Worm (Caenorhabditis elegans) whole organism, L3 larva: ENCODE data around the gene F10C2.3.

Source experiments
- R02D3.7 ChIP-seq: fragments of 150-350 bp; optimal IDR thresholded peaks from 2 replicates; lab custom pipeline; 2014; ENCODE audit warnings: missing biosample characterization, missing genetic modification characterization
- aly-2 ChIP-seq: fragments of 150-350 bp; optimal IDR thresholded peaks from 2 replicates; lab custom pipeline; 2014; ENCODE audit warnings: missing biosample characterization, missing genetic modification characterization
- ama-1 ChIP-seq: fragments of 150-350 bp; optimal IDR thresholded peaks from 2 replicates; lab custom pipeline; 2018
- ceh-16 ChIP-seq: sonication (generic microtip); optimal IDR thresholded peaks from 2 replicates; lab custom pipeline; 2017; ENCODE audit warnings: missing biosample characterization, missing genetic modification characterization
- ceh-9 ChIP-seq: sonication (generic microtip); optimal IDR thresholded peaks from 2 replicates; lab custom pipeline; 2018; ENCODE audit warnings: missing biosample characterization, missing genetic modification characterization
- daf-12 ChIP-seq: fragments of 150-350 bp; optimal IDR thresholded peaks from 2 replicates; lab custom pipeline; 2014; ENCODE audit warnings: missing biosample characterization, missing genetic modification reagents, missing genetic modification characterization
- egl-27 ChIP-seq: sonication (generic microtip); optimal IDR thresholded peaks from 4 replicates; lab custom pipeline; 2017; ENCODE audit warnings: missing biosample characterization, missing genetic modification reagents, missing genetic modification characterization
- egl-5 ChIP-seq: fragments of 150-350 bp; optimal IDR thresholded peaks from 2 replicates; lab custom pipeline; 2017; ENCODE audit warnings: missing biosample characterization, missing genetic modification reagents, missing genetic modification characterization, inconsistent platforms
- elt-1 ChIP-seq: fragments of 150-350 bp; optimal IDR thresholded peaks from 2 replicates; lab custom pipeline; 2014; ENCODE audit warnings: missing biosample characterization, missing genetic modification characterization
- elt-2 ChIP-seq: sonication (generic microtip); optimal IDR thresholded peaks from 2 replicates; lab custom pipeline; 2016; ENCODE audit warnings: missing genetic modification reagents, mild to moderate bottlenecking, missing genetic modification characterization, missing compliant biosample characterization
- elt-3 ChIP-seq, 3 experiments: fragments of 150-350 bp in 1 of 3; sonication (generic microtip) in 2 of 3; optimal IDR thresholded peaks; 2 replicates in 2 of 3; 4 replicates in 1 of 3; lab custom pipeline; 2014 to 2017; ENCODE audit warnings: missing biosample characterization in 3 of 3, missing genetic modification characterization in 3 of 3
- eor-1 ChIP-seq, 2 experiments: fragments of 150-350 bp; optimal IDR thresholded peaks; 2 replicates each; lab custom pipeline; 2014 to 2018; ENCODE audit warnings: missing biosample characterization in 2 of 2, missing genetic modification characterization in 2 of 2
- fkh-2 ChIP-seq: fragments of 150-350 bp; optimal IDR thresholded peaks from 2 replicates; lab custom pipeline; 2014; ENCODE audit warnings: missing biosample characterization, missing genetic modification reagents, missing genetic modification characterization
- fos-1 ChIP-seq: fragments of 150-350 bp; optimal IDR thresholded peaks from 2 replicates; lab custom pipeline; 2014; ENCODE audit warnings: missing biosample characterization, missing genetic modification characterization
- hmg-11 ChIP-seq: sonication (generic microtip); optimal IDR thresholded peaks from 2 replicates; lab custom pipeline; 2016; ENCODE audit warnings: missing genetic modification characterization, missing compliant biosample characterization
- lin-15B ChIP-seq: fragments of 150-350 bp; optimal IDR thresholded peaks from 2 replicates; lab custom pipeline; 2014; ENCODE audit warnings: missing biosample characterization, missing genetic modification characterization
- lin-39 ChIP-seq: fragments of 150-350 bp; optimal IDR thresholded peaks from 2 replicates; lab custom pipeline; 2018; ENCODE audit warnings: missing biosample characterization, missing genetic modification reagents, missing genetic modification characterization
- lsy-12 ChIP-seq: sonication (generic microtip); optimal IDR thresholded peaks from 2 replicates; lab custom pipeline; 2016; ENCODE audit warnings: mild to moderate bottlenecking, missing genetic modification characterization, missing compliant biosample characterization
- mdl-1 ChIP-seq: fragments of 150-350 bp; optimal IDR thresholded peaks from 2 replicates; lab custom pipeline; 2014; ENCODE audit warnings: missing biosample characterization, missing genetic modification characterization
- mml-1 ChIP-seq: fragments of 150-350 bp; sonication (generic microtip); optimal IDR thresholded peaks from 3 replicates; lab custom pipeline; 2014; ENCODE audit warnings: missing biosample characterization, missing genetic modification characterization
- nfya-1 ChIP-seq: sonication (generic microtip); optimal IDR thresholded peaks from 2 replicates; lab custom pipeline; 2017; ENCODE audit warnings: missing genetic modification characterization, mild to moderate bottlenecking, missing compliant biosample characterization, antibody characterized with exemption, moderate library complexity; ENCODE audit not compliant: insufficient read depth
- nhr-11 ChIP-seq: fragments of 150-350 bp; optimal IDR thresholded peaks from 2 replicates; lab custom pipeline; 2014; ENCODE audit warnings: missing biosample characterization, missing genetic modification characterization
- nhr-12 ChIP-seq: fragments of 150-350 bp; optimal IDR thresholded peaks from 2 replicates; lab custom pipeline; 2014; ENCODE audit warnings: missing biosample characterization, missing genetic modification characterization
- nhr-23 ChIP-seq: fragments of 150-350 bp; optimal IDR thresholded peaks from 2 replicates; lab custom pipeline; 2014; ENCODE audit warnings: missing biosample characterization, missing genetic modification reagents, missing genetic modification characterization
- nhr-237 ChIP-seq: fragments of 150-350 bp; optimal IDR thresholded peaks from 2 replicates; lab custom pipeline; 2014; ENCODE audit warnings: missing biosample characterization, missing genetic modification characterization
- nhr-25 ChIP-seq: sonication (generic microtip); optimal IDR thresholded peaks from 2 replicates; lab custom pipeline; 2017; ENCODE audit warnings: missing biosample characterization, missing genetic modification characterization
- nhr-43 ChIP-seq: sonication (generic microtip); optimal IDR thresholded peaks from 2 replicates; lab custom pipeline; 2016; ENCODE audit warnings: mild to moderate bottlenecking, missing genetic modification characterization, missing compliant biosample characterization; ENCODE audit not compliant: poor library complexity, severe bottlenecking
- nhr-76 ChIP-seq: fragments of 150-350 bp; sonication (generic microtip); optimal IDR thresholded peaks from 5 replicates; lab custom pipeline; 2014; ENCODE audit warnings: missing biosample characterization, missing genetic modification characterization
- nhr-77 ChIP-seq: fragments of 150-350 bp; optimal IDR thresholded peaks from 2 replicates; lab custom pipeline; 2014; ENCODE audit warnings: missing biosample characterization, missing genetic modification characterization
- pha-4 ChIP-seq: fragments of 150-350 bp; optimal IDR thresholded peaks from 2 replicates; lab custom pipeline; 2014; ENCODE audit warnings: missing biosample characterization, missing genetic modification reagents, missing genetic modification characterization
- pqm-1 ChIP-seq: fragments of 150-350 bp; optimal IDR thresholded peaks from 2 replicates; lab custom pipeline; 2017; ENCODE audit warnings: missing biosample characterization, missing genetic modification characterization, inconsistent platforms
- snpc-4 ChIP-seq: fragments of 150-350 bp; optimal IDR thresholded peaks from 2 replicates; lab custom pipeline; 2014; ENCODE audit warnings: missing biosample characterization, missing genetic modification characterization
- unc-39 ChIP-seq: sonication (generic microtip); optimal IDR thresholded peaks from 4 replicates; lab custom pipeline; 2017; ENCODE audit warnings: missing biosample characterization, missing genetic modification characterization
- unc-62 ChIP-seq: fragments of 150-350 bp; sonication (generic microtip); optimal IDR thresholded peaks from 4 replicates; lab custom pipeline; 2014; ENCODE audit warnings: missing biosample characterization, missing genetic modification reagents, missing genetic modification characterization
- zag-1 ChIP-seq: fragments of 150-350 bp; optimal IDR thresholded peaks from 2 replicates; lab custom pipeline; 2014; ENCODE audit warnings: missing biosample characterization, missing genetic modification characterization
- ztf-11 ChIP-seq: fragments of 150-350 bp; optimal IDR thresholded peaks from 2 replicates; lab custom pipeline; 2014; ENCODE audit warnings: missing biosample characterization, missing genetic modification characterization
- ztf-4 ChIP-seq: fragments of 150-350 bp; optimal IDR thresholded peaks from 2 replicates; lab custom pipeline; 2014; ENCODE audit warnings: missing biosample characterization, missing genetic modification characterization

Gene F10C2.3

DNA sequence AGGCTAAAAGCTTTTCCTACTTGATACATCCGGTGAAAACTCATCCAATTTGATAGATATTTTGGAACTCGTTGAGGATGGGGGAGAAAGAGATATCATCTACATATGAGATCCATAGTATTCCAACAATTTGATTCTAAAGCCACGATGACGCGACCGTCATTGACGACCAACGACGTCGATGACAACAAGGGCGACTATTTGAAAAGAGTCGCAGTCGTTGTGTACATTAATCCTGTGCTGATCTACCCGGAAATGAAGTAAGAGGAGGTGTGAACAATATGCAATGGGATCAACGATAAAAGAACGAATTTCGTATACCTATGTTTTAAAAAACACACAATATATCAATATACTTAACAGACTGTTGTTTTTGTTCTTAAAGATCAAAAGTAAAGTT is 8.0 kb downstream of the F10C2.3 start:
- TF ChIP-seq lin-39 (no peak), nhr-77 (no peak), nhr-43 (no peak), fos-1 (tag; lab: Kevin White, UChicago) (no peak), elt-1 (tag; lab: Kevin White, UChicago) (no peak), ceh-16 (tag; lab: Kevin White, UChicago) (no peak), nhr-25 (tag; lab: Kevin White, UChicago) (no peak), daf-12 (tag; lab: Kevin White, UChicago) (no peak), nhr-237 (tag; lab: Kevin White, UChicago) (no peak)
- TF ChIP-seq, all 47 proteins: peak for 0

DNA sequence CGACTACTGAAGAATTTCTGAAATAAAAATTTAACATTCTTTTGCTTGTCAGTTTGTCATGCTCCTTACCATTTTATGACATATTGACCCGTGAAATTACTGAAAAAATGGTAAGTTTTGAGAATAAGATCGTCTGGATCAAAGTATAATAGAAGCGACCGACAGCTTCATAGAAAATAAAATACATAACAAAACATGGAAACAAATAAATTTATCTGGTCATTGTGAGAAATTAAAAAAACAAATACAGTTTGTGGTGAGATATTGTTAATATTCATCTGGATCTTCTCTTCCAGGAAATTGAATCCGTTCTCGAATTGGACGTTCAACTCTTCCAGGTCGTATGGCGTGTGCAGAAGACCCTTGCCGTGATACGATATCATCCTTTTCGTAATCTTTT is 11.9 kb downstream of the F10C2.3 start, which contains the start of gene pkc-1:
Gene pkc-1 (minus strand): TSS at position 101 of the 400 bp plus-strand sequence.
- TF ChIP-seq zag-1 (tag; lab: Kevin White, UChicago) (no peak), fkh-2 (tag; lab: Kevin White, UChicago) (no peak), nhr-23 (no peak), nhr-43 (no peak), daf-12 (tag; lab: Kevin White, UChicago) (no peak), nhr-77 (no peak), pha-4 (tag; lab: Kevin White, UChicago) (no peak), nfya-1 (tag; lab: Kevin White, UChicago) (no peak), nhr-11 (no peak), egl-5 (tag; lab: Kevin White, UChicago) (no peak)

DNA sequence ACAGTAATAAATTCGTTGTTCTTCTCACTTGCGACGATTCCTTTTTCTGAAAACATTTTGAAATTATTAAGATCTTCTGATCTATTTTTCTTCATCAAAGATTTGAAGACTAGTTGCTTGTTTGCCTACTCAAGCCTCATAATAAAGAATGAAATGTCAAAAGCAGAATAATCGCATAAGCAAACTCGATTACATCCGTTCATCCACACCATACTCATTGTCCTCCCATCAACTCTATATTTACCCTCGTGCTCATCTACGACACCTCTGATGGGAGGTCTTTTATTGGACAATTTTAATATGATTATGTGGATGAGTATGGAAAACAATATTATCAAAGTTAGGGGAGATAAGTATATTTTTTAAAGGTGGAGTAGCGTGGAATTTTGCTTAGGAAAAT is 13.7 kb downstream of the F10C2.3 start:
- no peak for TF ChIP-seq mml-1 (tag; lab: Kevin White, UChicago)
- TF ChIP-seq unc-62 (GFP tag; lab: Kevin White, UChicago) = no peak
- no peak for TF ChIP-seq ztf-4 (tag; lab: Kevin White, UChicago)
- no peak for TF ChIP-seq nhr-43
- TF ChIP-seq eor-1 (tag; optimal IDR thresholded peaks at IDR 0.05; lab: Kevin White, UChicago) = no peak
- no peak for TF ChIP-seq ztf-11 (tag; lab: Kevin White, UChicago)
- TF ChIP-seq fkh-2 (tag; lab: Kevin White, UChicago) = no peak
- no peak for TF ChIP-seq egl-5 (tag; lab: Kevin White, UChicago)
- no peak for TF ChIP-seq pqm-1 (tag; lab: Kevin White, UChicago)
- TF ChIP-seq nhr-76 (tag; lab: Kevin White, UChicago) = no peak
- no peak for TF ChIP-seq hmg-11 (tag; lab: Kevin White, UChicago)

DNA sequence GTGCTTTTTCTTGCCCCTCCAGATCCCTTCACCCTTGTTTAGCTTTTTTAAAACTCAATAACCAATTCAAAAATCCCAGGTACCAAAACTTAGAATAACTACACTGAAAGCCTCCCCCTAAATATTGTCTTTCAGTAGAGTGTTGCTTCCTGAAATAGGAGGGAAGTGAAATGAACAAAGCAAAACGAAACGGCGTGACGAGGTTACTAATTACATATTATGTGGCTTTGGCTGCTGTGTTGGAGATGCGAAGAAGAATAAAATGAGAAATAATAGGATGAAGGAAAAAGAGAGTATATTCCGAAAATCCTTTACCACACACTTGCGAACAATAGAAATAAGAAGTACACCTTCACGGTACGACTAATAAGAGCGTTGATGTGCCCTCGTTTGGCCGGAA is 16.0 kb downstream of the F10C2.3 start:
- no peak for TF ChIP-seq mdl-1 (tag; lab: Kevin White, UChicago)
- TF ChIP-seq ceh-16 (tag; lab: Kevin White, UChicago) = no peak
- TF ChIP-seq aly-2 = no peak
- TF ChIP-seq ceh-9 (tag; lab: Kevin White, UChicago) = no peak
- TF ChIP-seq lsy-12 (tag; lab: Kevin White, UChicago) = no peak
- TF ChIP-seq hmg-11 (tag; lab: Kevin White, UChicago) = no peak

DNA sequence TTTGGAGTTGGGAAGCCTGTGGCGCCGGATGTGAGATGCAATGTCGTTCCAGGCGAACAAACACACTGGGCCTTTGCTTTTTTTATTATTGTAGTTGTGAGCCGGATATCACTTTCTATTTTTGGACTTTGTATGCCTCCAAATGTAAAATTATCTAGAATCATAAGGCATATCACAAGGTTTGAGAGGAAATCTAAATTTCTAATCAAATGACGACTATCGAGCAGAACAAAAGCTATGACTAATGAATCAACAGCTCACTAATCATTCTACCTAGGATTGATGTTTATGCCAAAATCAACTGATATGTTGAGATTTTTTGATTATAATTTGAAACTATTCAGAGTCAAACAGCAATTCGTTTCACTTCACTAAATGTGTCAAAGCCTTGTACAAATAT is 17.8 kb downstream of the F10C2.3 start:
- TF ChIP-seq ama-1 (peak; percentile 31), elt-1 (tag; lab: Kevin White, UChicago) (no peak), elt-3 (tag; optimal IDR thresholded peaks at IDR 0.05; lab: Kevin White, UChicago) (no peak), aly-2 (no peak)

DNA sequence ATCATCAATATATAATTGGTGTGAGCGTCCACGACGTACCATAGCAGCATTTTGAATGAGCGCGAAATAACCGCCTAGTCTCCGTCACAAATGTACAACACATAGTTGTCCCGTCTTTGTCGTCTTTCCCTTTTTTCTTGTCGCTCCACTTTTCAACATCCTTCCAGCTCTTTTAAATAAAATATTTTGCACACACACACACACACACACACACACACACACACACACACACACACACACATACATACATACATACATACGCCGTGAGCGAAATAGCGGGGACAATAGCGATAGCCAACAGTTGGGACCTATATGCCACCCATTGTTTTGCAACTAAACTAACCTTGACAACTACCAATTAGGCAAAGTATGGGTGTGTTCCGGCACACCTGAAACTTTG is 18.2 kb downstream of the F10C2.3 start:
- TF ChIP-seq snpc-4 (tag; lab: Kevin White, UChicago) = peak; percentile 1
- TF ChIP-seq lin-15B (tag; lab: Kevin White, UChicago) = peak; percentile 15
- TF ChIP-seq unc-62 (GFP tag; lab: Kevin White, UChicago) = no peak
- TF ChIP-seq nhr-23 = no peak
- no peak for TF ChIP-seq unc-39 (tag; lab: Kevin White, UChicago)
- TF ChIP-seq R02D3.7 (tag; lab: Kevin White, UChicago) = no peak
- TF ChIP-seq ama-1 = no peak
- no peak for TF ChIP-seq pqm-1 (tag; lab: Kevin White, UChicago)
- TF ChIP-seq nfya-1 (tag; lab: Kevin White, UChicago) = peak; percentile 29
- no peak for TF ChIP-seq egl-27 (tag; lab: Kevin White, UChicago)
- no peak for TF ChIP-seq elt-2 (tag; lab: Kevin White, UChicago)
- TF ChIP-seq nhr-12 = no peak
- TF ChIP-seq lsy-12 (tag; lab: Kevin White, UChicago) = peak; percentile 34
- no peak for TF ChIP-seq nhr-11
- TF ChIP-seq nhr-43 = no peak
- no peak for TF ChIP-seq zag-1 (tag; lab: Kevin White, UChicago)
- TF ChIP-seq nhr-76 (tag; lab: Kevin White, UChicago) = no peak
